Worm (Caenorhabditis elegans): ENCODE results near the gene cdc-25.3.
A peak's percentile ranks its signal among the peaks of the same experiment; 100 is the strongest.

The cdc-25.3 gene

DNA sequence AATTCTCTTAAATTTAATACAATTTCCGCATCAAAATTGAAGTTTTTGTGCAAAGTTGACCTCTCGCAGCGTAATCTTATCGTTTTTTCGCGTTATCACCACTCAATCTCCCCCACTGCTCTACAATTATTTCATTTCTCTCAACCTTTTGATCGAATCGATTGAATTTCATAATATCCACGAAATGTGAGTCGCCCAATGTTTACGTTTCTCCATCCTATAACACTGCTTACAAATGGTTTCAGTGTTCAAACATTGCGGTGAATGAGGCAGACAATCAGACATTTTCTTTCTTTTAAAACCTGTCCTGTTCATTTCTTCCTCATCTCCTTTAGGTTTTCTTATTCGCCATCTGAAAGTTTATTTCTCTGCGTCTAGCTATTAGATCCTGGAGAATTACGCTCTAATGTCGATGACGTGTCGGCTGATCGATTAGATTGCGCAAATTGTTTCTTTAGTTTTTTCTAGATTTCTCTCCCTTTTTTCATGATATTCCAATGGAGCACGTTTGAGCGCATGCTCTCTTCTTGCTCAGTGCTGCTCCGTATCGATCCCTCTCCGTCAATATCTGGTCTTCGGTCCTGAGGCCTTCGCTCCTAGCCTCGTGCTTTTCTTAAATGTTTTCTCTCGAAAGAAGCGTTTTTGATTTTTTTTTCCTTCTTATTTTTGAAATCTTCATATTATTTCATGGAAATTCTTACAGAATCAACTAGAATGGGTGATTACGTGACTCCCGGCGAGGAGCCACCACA is 12.6 kb downstream of the cdc-25.3 start, which contains the start of gene unc-32 (continued):
- TF ChIP-seq nhr-28 (tag; optimal IDR thresholded peaks at IDR 0.05) (no peak), nhr-25 (tag; optimal IDR thresholded peaks at IDR 0.05) (peak; percentile 19), nhr-23 (tag; optimal IDR thresholded peaks at IDR 0.05) (no peak), unc-39 (tag; optimal IDR thresholded peaks at IDR 0.05) (no peak), tbx-2 (tag; optimal IDR thresholded peaks at IDR 0.05) (no peak), nfya-1 (tag; optimal IDR thresholded peaks at IDR 0.05; ENCODE audit: insufficient read depth) (peak; percentile 79), elt-2 (tag; optimal IDR thresholded peaks at IDR 0.05) (peak; percentile 33), nhr-76 (tag; optimal IDR thresholded peaks at IDR 0.05) (no peak), nhr-67 (tag; optimal IDR thresholded peaks at IDR 0.05) (no peak), ztf-4 (tag; optimal IDR thresholded peaks at IDR 0.05) (no peak), unc-62 (GFP tag; optimal IDR thresholded peaks at IDR 0.05) (no peak), ceh-16 (tag; optimal IDR thresholded peaks at IDR 0.05) (no peak), ZK546.5 (tag; optimal IDR thresholded peaks at IDR 0.05) (no peak), zag-1 (tag; optimal IDR thresholded peaks at IDR 0.05) (no peak), ceh-28 (tag; optimal IDR thresholded peaks at IDR 0.05) (peak; percentile 49), aly-2 (tag; optimal IDR thresholded peaks at IDR 0.05) (no peak), ceh-82 (tag; optimal IDR thresholded peaks at IDR 0.05) (no peak), R02D3.7 (tag; optimal IDR thresholded peaks at IDR 0.05) (no peak), nhr-237 (tag; optimal IDR thresholded peaks at IDR 0.05) (no peak), ztf-11 (tag; optimal IDR thresholded peaks at IDR 0.05) (no peak)

DNA sequence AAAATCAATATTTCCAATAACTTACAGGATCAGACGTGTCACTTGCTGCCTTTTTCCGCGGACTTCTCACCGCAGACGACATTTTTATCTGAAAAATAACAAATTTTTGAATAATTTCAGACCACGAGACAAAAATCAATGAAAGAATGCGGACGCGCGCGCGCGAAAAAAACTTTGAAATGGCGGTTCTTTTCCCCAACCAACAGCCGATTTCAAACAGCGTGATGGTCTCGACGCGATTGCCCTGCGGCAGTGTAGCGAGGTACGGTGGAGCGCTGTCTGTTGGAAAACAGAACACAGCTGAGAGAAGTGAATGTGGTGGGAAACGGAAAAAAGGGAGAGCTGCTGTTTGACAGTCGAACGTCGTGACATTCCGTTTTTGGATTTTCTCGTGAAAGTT is 13.7 kb downstream of the cdc-25.3 start, which contains the start of gene lin-9:
TSS of gene lin-9 (minus strand) at position 88 of the 400 bp plus-strand sequence.
- TF ChIP-seq nfya-1 (tag; optimal IDR thresholded peaks at IDR 0.05; ENCODE audit: insufficient read depth), result peak; percentile 100
- TF ChIP-seq fos-1 (tag; optimal IDR thresholded peaks at IDR 0.05), result peak; percentile 30
- no peak for TF ChIP-seq daf-12 (tag; optimal IDR thresholded peaks at IDR 0.05)
- TF ChIP-seq fkh-2 (tag; optimal IDR thresholded peaks at IDR 0.05), result peak; percentile 91
- peak; percentile 48 for TF ChIP-seq ztf-4 (tag; optimal IDR thresholded peaks at IDR 0.05)
- TF ChIP-seq hmg-11 (tag; optimal IDR thresholded peaks at IDR 0.05), result peak; percentile 96
- TF ChIP-seq pha-4 (tag; optimal IDR thresholded peaks at IDR 0.05), result peak; percentile 98
- no peak for TF ChIP-seq unc-39 (tag; optimal IDR thresholded peaks at IDR 0.05)
- TF ChIP-seq lin-15B (tag; optimal IDR thresholded peaks at IDR 0.05), result peak; percentile 99
- no peak for TF ChIP-seq elt-3 (tag; optimal IDR thresholded peaks at IDR 0.05)
- TF ChIP-seq nhr-25 (tag; optimal IDR thresholded peaks at IDR 0.05), result peak; percentile 96
- TF ChIP-seq nhr-12 (tag; optimal IDR thresholded peaks at IDR 0.05), result no peak
- no peak for TF ChIP-seq zag-1 (tag; optimal IDR thresholded peaks at IDR 0.05)
- TF ChIP-seq ztf-11 (tag; optimal IDR thresholded peaks at IDR 0.05), result no peak
- TF ChIP-seq nhr-43 (tag; optimal IDR thresholded peaks at IDR 0.05; ENCODE audit: poor library complexity, severe bottlenecking), result peak; percentile 92
- TF ChIP-seq jun-1 (tag; optimal IDR thresholded peaks at IDR 0.05), result peak; percentile 97
- TF ChIP-seq skn-1 (tag; optimal IDR thresholded peaks at IDR 0.05), result peak; percentile 72
- peak; percentile 68 for TF ChIP-seq sea-2 (GFP tag; optimal IDR thresholded peaks at IDR 0.05)
- peak; percentile 85 for TF ChIP-seq fkh-10 (GFP tag; optimal IDR thresholded peaks at IDR 0.05)
- peak; percentile 32 for TF ChIP-seq nhr-11 (tag; optimal IDR thresholded peaks at IDR 0.05)
- peak; percentile 98 for TF ChIP-seq lin-39 (tag; optimal IDR thresholded peaks at IDR 0.05)
- TF ChIP-seq nhr-77 (tag; optimal IDR thresholded peaks at IDR 0.05), result peak; percentile 32
- TF ChIP-seq nhr-76 (tag; optimal IDR thresholded peaks at IDR 0.05), result no peak
- peak; percentile 97 for TF ChIP-seq nhr-23 (tag; optimal IDR thresholded peaks at IDR 0.05)
- TF ChIP-seq aly-2 (tag; optimal IDR thresholded peaks at IDR 0.05), result peak; percentile 60
- peak; percentile 86 for TF ChIP-seq R02D3.7 (tag; optimal IDR thresholded peaks at IDR 0.05)
- TF ChIP-seq tbx-2 (tag; optimal IDR thresholded peaks at IDR 0.05), result peak; percentile 94
- no peak for TF ChIP-seq eor-1 (tag; optimal IDR thresholded peaks at IDR 0.05)
- TF ChIP-seq unc-62 (GFP tag; optimal IDR thresholded peaks at IDR 0.05), result peak; percentile 44
- TF ChIP-seq elt-2 (tag; optimal IDR thresholded peaks at IDR 0.05), result peak; percentile 78
- peak; percentile 91 for TF ChIP-seq ceh-28 (tag; optimal IDR thresholded peaks at IDR 0.05)
- no peak for TF ChIP-seq nhr-67 (tag; optimal IDR thresholded peaks at IDR 0.05)
- TF ChIP-seq ama-1 (optimal IDR thresholded peaks at IDR 0.05), result peak; percentile 83
- TF ChIP-seq egl-5 (tag; optimal IDR thresholded peaks at IDR 0.05), result peak; percentile 94
- TF ChIP-seq nhr-237 (tag; optimal IDR thresholded peaks at IDR 0.05), result no peak
- no peak for TF ChIP-seq mml-1 (tag; optimal IDR thresholded peaks at IDR 0.05)
- no peak for TF ChIP-seq ceh-9 (tag; optimal IDR thresholded peaks at IDR 0.05)
- peak; percentile 53 for TF ChIP-seq elt-1 (tag; optimal IDR thresholded peaks at IDR 0.05)
- no peak for TF ChIP-seq ceh-16 (tag; optimal IDR thresholded peaks at IDR 0.05)
- TF ChIP-seq ceh-82 (tag; optimal IDR thresholded peaks at IDR 0.05), result peak; percentile 71
- peak; percentile 59 for TF ChIP-seq mdl-1 (tag; optimal IDR thresholded peaks at IDR 0.05)
- peak; percentile 43 for TF ChIP-seq ZK546.5 (tag; optimal IDR thresholded peaks at IDR 0.05)
- TF ChIP-seq nhr-28 (tag; optimal IDR thresholded peaks at IDR 0.05), result no peak
- peak; percentile 98 for TF ChIP-seq lsy-12 (tag; optimal IDR thresholded peaks at IDR 0.05)
- TF ChIP-seq egl-27 (tag; optimal IDR thresholded peaks at IDR 0.05), result no peak
- peak; percentile 85 for TF ChIP-seq snpc-4 (tag; optimal IDR thresholded peaks at IDR 0.05)
- peak; percentile 35 for TF ChIP-seq pqm-1 (tag; optimal IDR thresholded peaks at IDR 0.05)

All from whole organism, L3 larva.